Worm (Caenorhabditis elegans) whole organism, L4 larva: ENCODE measurements around the gene Y51B9A.7.

Source experiments
- T20F7.1 ChIP-seq: fragments of 200-800 bp; sonication (Bioruptor generic); optimal IDR thresholded peaks from 2 replicates; lab custom pipeline; 2018; ENCODE audit warnings: mild to moderate bottlenecking, missing genetic modification characterization, missing compliant biosample characterization
- ctbp-1 ChIP-seq: fragments of 200-800 bp; sonication (Bioruptor generic); IDR thresholded peaks from 2 replicates; pipeline ENCODE4 v1.3.6; 2022; ENCODE audit warnings: missing genetic modification reagents, missing genetic modification characterization, missing compliant biosample characterization
- fos-1 ChIP-seq: fragments of 150-350 bp; optimal IDR thresholded peaks from 2 replicates; lab custom pipeline; 2014; ENCODE audit warnings: missing biosample characterization, missing genetic modification characterization
- lin-39 ChIP-seq: fragments of 150-350 bp; optimal IDR thresholded peaks from 2 replicates; lab custom pipeline; 2014; ENCODE audit warnings: missing biosample characterization, missing genetic modification reagents, missing genetic modification characterization
- nhr-237 ChIP-seq: sonication (generic microtip); optimal IDR thresholded peaks from 2 replicates; lab custom pipeline; 2017; ENCODE audit warnings: missing biosample characterization, missing genetic modification characterization
- nhr-25 ChIP-seq: sonication (generic microtip); optimal IDR thresholded peaks from 2 replicates; lab custom pipeline; 2017; ENCODE audit warnings: missing genetic modification characterization, mild to moderate bottlenecking, missing compliant biosample characterization, antibody characterized with exemption, moderate library complexity, borderline replicate concordance; ENCODE audit not compliant: insufficient read depth
- nhr-28 ChIP-seq: fragments of 150-350 bp; optimal IDR thresholded peaks from 2 replicates; lab custom pipeline; 2014; ENCODE audit warnings: missing biosample characterization, missing genetic modification characterization
- nhr-77 ChIP-seq: fragments of 150-350 bp; optimal IDR thresholded peaks from 2 replicates; lab custom pipeline; 2014; ENCODE audit warnings: missing biosample characterization, missing genetic modification characterization

ce11 chrII:9441838-9442237 lies 42.0 kb downstream of the Y51B9A.7 start, which contains the start of gene chil-16:
- TF ChIP-seq nhr-28 (tag; lab: Kevin White, UChicago) (no peak), fos-1 (tag; lab: Kevin White, UChicago) (no peak), nhr-237 (tag; lab: Kevin White, UChicago) (no peak), T20F7.1 (no peak), lin-39 (tag; lab: Kevin White, UChicago) (no peak), nhr-25 (tag; lab: Kevin White, UChicago) (no peak), ctbp-1 (GFP tag; lab: Robert Waterston, UW) (no peak), nhr-77 (no peak)
